Worm (Caenorhabditis elegans) whole organism, L4 larva: ENCODE results near the gene daf-12.

Source experiments
- D1046.2 ChIP-seq: fragments of 200-800 bp; sonication (Bioruptor generic); IDR thresholded peaks from 2 replicates; pipeline ENCODE4 v1.3.6; 2022; ENCODE audit warnings: missing genetic modification characterization, missing compliant biosample characterization
- F26F4.8 ChIP-seq: fragments of 200-800 bp; sonication (Bioruptor generic); conservative IDR thresholded peaks from 2 replicates; pipeline ENCODE4 v1.3.6; 2022; ENCODE audit warnings: missing genetic modification characterization, missing compliant biosample characterization
- R02D3.7 ChIP-seq: fragments of 150-350 bp; sonication (generic microtip); optimal IDR thresholded peaks from 3 replicates; lab custom pipeline; 2014; ENCODE audit warnings: missing biosample characterization, missing genetic modification characterization
- T20F7.1 ChIP-seq: fragments of 200-800 bp; sonication (Bioruptor generic); optimal IDR thresholded peaks from 2 replicates; lab custom pipeline; 2018; ENCODE audit warnings: mild to moderate bottlenecking, missing genetic modification characterization, missing compliant biosample characterization
- T26A8.4 ChIP-seq: fragments of 200-800 bp; sonication (Bioruptor generic); IDR thresholded peaks from 2 replicates; pipeline ENCODE4 v1.3.6; 2022; ENCODE audit warnings: missing genetic modification characterization, missing compliant biosample characterization
- Y48G9A.11 ChIP-seq: fragments of 200-800 bp; sonication (Bioruptor generic); IDR thresholded peaks from 2 replicates; pipeline ENCODE4 v1.3.6; 2022; ENCODE audit warnings: missing genetic modification reagents, missing genetic modification characterization, missing compliant biosample characterization
- Y5F2A.4 ChIP-seq: fragments of 200-800 bp; sonication (Bioruptor generic); optimal IDR thresholded peaks from 2 replicates; lab custom pipeline; 2018; ENCODE audit warnings: mild to moderate bottlenecking, missing genetic modification characterization, missing compliant biosample characterization
- aha-1 ChIP-seq: fragments of 150-350 bp; peaks from one replicate; lab custom pipeline; 2014; ENCODE audit warnings: missing biosample characterization, missing genetic modification characterization
- ama-1 ChIP-seq: fragments of 150-350 bp; optimal IDR thresholded peaks from 2 replicates; lab custom pipeline; 2014; ENCODE audit warnings: inconsistent platforms, mixed read lengths
- arid-1 ChIP-seq: fragments of 200-800 bp; sonication (Bioruptor generic); conservative IDR thresholded peaks from 2 replicates; pipeline ENCODE4 v1.3.6; 2022; ENCODE audit warnings: missing genetic modification reagents, missing genetic modification characterization, missing compliant biosample characterization
- ceh-62 ChIP-seq: sonication (generic microtip); optimal IDR thresholded peaks from 2 replicates; lab custom pipeline; 2017; ENCODE audit warnings: missing biosample characterization, missing genetic modification characterization
- cey-2 ChIP-seq: sonication (generic microtip); optimal IDR thresholded peaks from 3 replicates; lab custom pipeline; 2017; ENCODE audit warnings: missing genetic modification characterization, mild to moderate bottlenecking, missing compliant biosample characterization, antibody characterized with exemption, borderline replicate concordance; ENCODE audit not compliant: insufficient read depth
- daf-12 ChIP-seq: fragments of 150-350 bp; optimal IDR thresholded peaks from 2 replicates; lab custom pipeline; 2014; ENCODE audit warnings: missing biosample characterization, missing genetic modification reagents, missing genetic modification characterization
- daf-16 ChIP-seq, 3 experiments: sonication (generic microtip); optimal IDR thresholded peaks; 2 replicates each; lab custom pipeline; 2016 to 2017; ENCODE audit warnings: missing genetic modification characterization in 3 of 3, missing genetic modification reagents in 3 of 3, mild to moderate bottlenecking in 2 of 3, missing compliant biosample characterization in 2 of 3, missing biosample characterization in 1 of 3, moderate library complexity in 1 of 3
- daf-19 ChIP-seq: fragments of 200-800 bp; sonication (Bioruptor generic); conservative IDR thresholded peaks from 2 replicates; pipeline ENCODE4 v1.3.6; 2022; ENCODE audit warnings: missing genetic modification characterization, missing compliant biosample characterization
- daf-8 ChIP-seq: fragments of 200-800 bp; sonication (Bioruptor generic); IDR thresholded peaks from 2 replicates; pipeline ENCODE4 v1.3.6; 2022; ENCODE audit warnings: missing genetic modification characterization, missing compliant biosample characterization
- duxl-1 ChIP-seq: sonication (generic microtip); optimal IDR thresholded peaks from 2 replicates; lab custom pipeline; 2016; ENCODE audit warnings: mild to moderate bottlenecking, missing genetic modification characterization, moderate library complexity, missing compliant biosample characterization; ENCODE audit not compliant: poor library complexity
- egl-43 ChIP-seq: fragments of 200-800 bp; sonication (Bioruptor generic); IDR thresholded peaks from 2 replicates; pipeline ENCODE4 v1.3.6; 2022; ENCODE audit warnings: missing genetic modification reagents, missing genetic modification characterization, missing compliant biosample characterization
- fkh-10 ChIP-seq: fragments of 150-350 bp; optimal IDR thresholded peaks from 2 replicates; lab custom pipeline; 2014; ENCODE audit warnings: missing biosample characterization, missing genetic modification reagents, missing genetic modification characterization
- fos-1 ChIP-seq: fragments of 150-350 bp; optimal IDR thresholded peaks from 2 replicates; lab custom pipeline; 2014; ENCODE audit warnings: missing biosample characterization, missing genetic modification characterization
- hlh-11 ChIP-seq: fragments of 200-800 bp; sonication (Bioruptor generic); optimal IDR thresholded peaks from 2 replicates; lab custom pipeline; 2018; ENCODE audit warnings: mild to moderate bottlenecking, missing genetic modification characterization, missing compliant biosample characterization
- hlh-30 ChIP-seq: sonication (generic microtip); optimal IDR thresholded peaks from 2 replicates; lab custom pipeline; 2017; ENCODE audit warnings: antibody characterized with exemption, mild to moderate bottlenecking, missing genetic modification characterization, missing compliant biosample characterization; ENCODE audit not compliant: insufficient read depth
- jun-1 ChIP-seq: fragments of 150-350 bp; optimal IDR thresholded peaks from 2 replicates; lab custom pipeline; 2014; ENCODE audit warnings: missing biosample characterization, missing genetic modification reagents, missing genetic modification characterization
- lin-1 ChIP-seq: fragments of 200-800 bp; sonication (Bioruptor generic); IDR thresholded peaks from 2 replicates; pipeline ENCODE4 v1.3.6; 2022; ENCODE audit warnings: missing genetic modification reagents, missing genetic modification characterization, missing compliant biosample characterization
- lin-38 ChIP-seq: fragments of 200-800 bp; sonication (Bioruptor generic); IDR thresholded peaks from 2 replicates; pipeline ENCODE4 v1.3.6; 2022; ENCODE audit warnings: missing genetic modification reagents, missing genetic modification characterization, missing compliant biosample characterization
- madf-5 ChIP-seq, 2 experiments: fragments of 200-800 bp; sonication (Bioruptor generic); IDR thresholded peaks; 2 replicates each; pipeline ENCODE4 v1.3.6; 2022; ENCODE audit warnings: missing compliant biosample characterization in 2 of 2, missing genetic modification characterization in 2 of 2
- mdl-1 ChIP-seq, 2 experiments: fragments of 150-350 bp in 1 of 2; sonication (generic microtip) in 1 of 2; optimal IDR thresholded peaks; 2 replicates each; lab custom pipeline; 2014 to 2017; ENCODE audit warnings: missing biosample characterization in 2 of 2, missing genetic modification characterization in 2 of 2
- mep-1 ChIP-seq: fragments of 150-350 bp; sonication (generic microtip); optimal IDR thresholded peaks from 3 replicates; lab custom pipeline; 2014; ENCODE audit warnings: missing biosample characterization, missing genetic modification characterization
- mxl-3 ChIP-seq: fragments of 200-800 bp; sonication (Bioruptor generic); optimal IDR thresholded peaks from 2 replicates; lab custom pipeline; 2018; ENCODE audit warnings: mild to moderate bottlenecking, missing genetic modification characterization, missing compliant biosample characterization
- nhr-111 ChIP-seq: fragments of 200-800 bp; sonication (Bioruptor generic); optimal IDR thresholded peaks from 2 replicates; lab custom pipeline; 2018; ENCODE audit warnings: mild to moderate bottlenecking, missing genetic modification characterization, missing compliant biosample characterization
- nhr-237 ChIP-seq: sonication (generic microtip); optimal IDR thresholded peaks from 2 replicates; lab custom pipeline; 2017; ENCODE audit warnings: missing biosample characterization, missing genetic modification characterization
- nhr-28 ChIP-seq: fragments of 150-350 bp; optimal IDR thresholded peaks from 2 replicates; lab custom pipeline; 2014; ENCODE audit warnings: missing biosample characterization, missing genetic modification characterization
- nhr-41 ChIP-seq: fragments of 200-800 bp; sonication (Bioruptor generic); IDR thresholded peaks from 2 replicates; pipeline ENCODE4 v1.3.6; 2022; ENCODE audit warnings: missing genetic modification reagents, missing genetic modification characterization, missing compliant biosample characterization
- nhr-6 ChIP-seq: fragments of 150-350 bp; optimal IDR thresholded peaks from 2 replicates; lab custom pipeline; 2014; ENCODE audit warnings: missing biosample characterization, missing genetic modification characterization
- nhr-76 ChIP-seq: fragments of 150-350 bp; optimal IDR thresholded peaks from 2 replicates; lab custom pipeline; 2014; ENCODE audit warnings: missing biosample characterization, missing genetic modification characterization
- pqm-1 ChIP-seq: sonication (generic microtip); optimal IDR thresholded peaks from 2 replicates; lab custom pipeline; 2017; ENCODE audit warnings: missing biosample characterization, missing genetic modification characterization
- rbr-2 ChIP-seq: sonication (generic microtip); optimal IDR thresholded peaks from 2 replicates; lab custom pipeline; 2016; ENCODE audit warnings: missing genotype, missing genetic modification characterization, missing compliant biosample characterization
- sdz-12 ChIP-seq: fragments of 200-800 bp; sonication (Bioruptor generic); optimal IDR thresholded peaks from 2 replicates; lab custom pipeline; 2018; ENCODE audit warnings: mild to moderate bottlenecking, missing genetic modification characterization, missing compliant biosample characterization
- set-16 ChIP-seq: fragments of 200-800 bp; sonication (Bioruptor generic); IDR thresholded peaks from 2 replicates; pipeline ENCODE4 v1.3.6; 2022; ENCODE audit warnings: missing genetic modification reagents, missing genetic modification characterization, missing compliant biosample characterization
- skn-1 ChIP-seq: fragments of 150-350 bp; optimal IDR thresholded peaks from 2 replicates; lab custom pipeline; 2014; ENCODE audit warnings: missing biosample characterization, missing genetic modification characterization
- spr-3 ChIP-seq: fragments of 200-800 bp; sonication (Bioruptor generic); optimal IDR thresholded peaks from 2 replicates; lab custom pipeline; 2018; ENCODE audit warnings: mild to moderate bottlenecking, missing genetic modification characterization, missing compliant biosample characterization
- tag-97 ChIP-seq: fragments of 200-800 bp; sonication (Bioruptor generic); IDR thresholded peaks from 2 replicates; pipeline ENCODE4 v1.3.6; 2022; ENCODE audit warnings: missing genetic modification characterization, missing compliant biosample characterization
- unc-39 ChIP-seq: sonication (generic microtip); optimal IDR thresholded peaks from 2 replicates; lab custom pipeline; 2017; ENCODE audit warnings: missing biosample characterization, missing genetic modification characterization
- vab-7 ChIP-seq: fragments of 200-800 bp; sonication (Bioruptor generic); IDR thresholded peaks from 2 replicates; pipeline ENCODE4 v1.3.6; 2022; ENCODE audit warnings: missing genetic modification reagents, missing genetic modification characterization, missing compliant biosample characterization
- zag-1 ChIP-seq: fragments of 150-350 bp; optimal IDR thresholded peaks from 2 replicates; lab custom pipeline; 2014; ENCODE audit warnings: missing biosample characterization, missing genetic modification characterization
- zfp-2 ChIP-seq: sonication (generic microtip); optimal IDR thresholded peaks from 2 replicates; lab custom pipeline; 2016; ENCODE audit warnings: mild to moderate bottlenecking, missing genetic modification characterization, missing compliant biosample characterization
- zip-11 ChIP-seq: fragments of 200-800 bp; sonication (Bioruptor generic); IDR thresholded peaks from 2 replicates; pipeline ENCODE4 v1.3.6; 2022; ENCODE audit warnings: missing genetic modification characterization, missing compliant biosample characterization
- zip-2 ChIP-seq: fragments of 150-350 bp; optimal IDR thresholded peaks from 2 replicates; lab custom pipeline; 2014; ENCODE audit warnings: missing biosample characterization, missing genetic modification characterization
- ztf-11 ChIP-seq: fragments of 150-350 bp; optimal IDR thresholded peaks from 2 replicates; lab custom pipeline; 2014; ENCODE audit warnings: missing biosample characterization, missing genetic modification characterization
- ztf-7 ChIP-seq: fragments of 150-350 bp; optimal IDR thresholded peaks from 2 replicates; lab custom pipeline; 2014; ENCODE audit warnings: missing biosample characterization, missing genetic modification characterization

Gene daf-12

DNA sequence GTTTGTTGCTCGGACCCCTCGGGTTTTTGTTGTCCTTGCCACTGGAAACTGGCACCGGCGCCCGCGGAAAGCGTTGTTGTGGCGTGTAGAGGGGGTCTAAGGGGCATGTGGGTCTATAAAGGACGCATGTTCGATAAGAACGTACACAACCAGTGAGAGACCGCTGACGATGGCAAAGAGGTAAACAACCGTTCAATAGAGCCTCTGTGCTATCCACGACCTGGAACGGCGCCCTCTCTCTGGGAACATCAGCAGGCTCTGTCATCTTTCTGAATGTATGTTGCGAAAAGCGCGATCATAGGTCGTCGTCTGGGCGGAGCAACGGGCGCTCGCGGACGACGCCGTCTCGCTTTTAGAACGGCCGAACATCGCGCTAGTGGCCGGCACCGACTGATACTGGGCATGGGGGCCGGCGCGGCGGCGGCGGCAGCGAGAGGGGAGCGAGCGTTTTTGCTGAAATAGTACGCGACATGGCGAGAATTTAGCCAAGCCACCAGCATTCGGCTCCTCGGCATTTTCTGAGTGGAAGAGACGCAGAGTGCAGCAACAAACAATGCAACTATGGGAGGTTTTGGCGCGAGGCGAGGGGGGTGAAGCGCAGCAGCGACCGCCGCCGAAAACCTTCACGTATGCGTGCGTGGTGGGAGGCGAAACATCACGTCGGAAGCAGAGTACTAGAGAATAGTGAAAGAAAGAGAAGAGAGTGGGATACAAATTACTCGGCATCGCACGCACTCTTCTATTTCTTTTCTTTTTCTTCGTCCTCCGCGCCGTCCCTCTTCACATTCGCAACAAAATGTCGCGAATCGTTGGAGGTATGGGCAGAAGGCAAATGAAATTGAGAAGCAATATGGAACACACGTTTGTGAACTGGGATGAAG, 1.6 kb downstream of the daf-12 start (continued):
- peak; percentile 54; the same call in 1 of the 2 replicates for TF ChIP-seq arid-1 (GFP tag; lab: Robert Waterston, UW)
- no peak for TF ChIP-seq ztf-11 (tag; lab: Kevin White, UChicago)
- TF ChIP-seq ceh-62 (tag; lab: Kevin White, UChicago) = no peak
- TF ChIP-seq T20F7.1 (GFP tag; lab: Kevin White, UChicago) = peak; percentile 3
- TF ChIP-seq tag-97 = peak; percentile 78; the same call in 1 of the 2 replicates
- peak; percentile 93 for TF ChIP-seq rbr-2 (tag; lab: Kevin White, UChicago)
- TF ChIP-seq daf-8 = no peak
- TF ChIP-seq zfp-2 (tag; lab: Kevin White, UChicago) = no peak
- peak; percentile 84 for TF ChIP-seq hlh-30 (tag; lab: Kevin White, UChicago)
- TF ChIP-seq daf-19 (GFP tag; lab: Robert Waterston, UW) = no peak
- no peak for TF ChIP-seq Y48G9A.11
- TF ChIP-seq skn-1 (tag; lab: Kevin White, UChicago) = no peak
- peak; percentile 84 for TF ChIP-seq lin-1 (GFP tag; lab: Robert Waterston, UW)
- no peak for TF ChIP-seq nhr-111
- TF ChIP-seq sdz-12 = no peak
- peak; percentile 76; the same call in 1 of the 2 replicates for TF ChIP-seq egl-43 (GFP tag; lab: Robert Waterston, UW)
- peak; percentile 47 to 81 for TF ChIP-seq daf-16 (GFP tag; optimal IDR thresholded peaks at IDR 0.05; lab: Kevin White, UChicago)
- TF ChIP-seq daf-16 (tag; optimal IDR thresholded peaks at IDR 0.05; lab: Kevin White, UChicago) = peak; percentile 60
- no peak for TF ChIP-seq nhr-76
- peak; percentile 100 for TF ChIP-seq aha-1 (tag; lab: Kevin White, UChicago)
- TF ChIP-seq mep-1 = peak; percentile 92
- TF ChIP-seq mxl-3 = peak; percentile 85
- no peak for TF ChIP-seq fos-1 (tag; lab: Kevin White, UChicago)
- TF ChIP-seq vab-7 = no peak
- TF ChIP-seq zip-2 (tag; lab: Kevin White, UChicago) = no peak
- no peak for TF ChIP-seq unc-39
- TF ChIP-seq daf-12 (tag; lab: Kevin White, UChicago) = no peak
- TF ChIP-seq fkh-10 (GFP tag; lab: Kevin White, UChicago) = peak; percentile 22
- peak; percentile 96 for TF ChIP-seq hlh-11 (tag; lab: Kevin White, UChicago)
- TF ChIP-seq Y5F2A.4 (GFP tag; lab: Kevin White, UChicago) = no peak
- TF ChIP-seq lin-38 (GFP tag; lab: Robert Waterston, UW) = peak; percentile 54
- no peak for TF ChIP-seq cey-2 (tag; lab: Kevin White, UChicago)
- TF ChIP-seq nhr-6 = peak; percentile 25
- TF ChIP-seq zip-11 (GFP tag; lab: Robert Waterston, UW) = no peak
- TF ChIP-seq nhr-237 (tag; lab: Kevin White, UChicago) = peak; percentile 39
- peak; percentile 2 for TF ChIP-seq duxl-1 (tag; lab: Kevin White, UChicago)
- TF ChIP-seq set-16 = peak; percentile 99
- TF ChIP-seq ama-1 (lab: Kevin White, UChicago) = peak; percentile 22
- TF ChIP-seq nhr-41 (GFP tag; lab: Robert Waterston, UW) = 0 out of 2 replicates have a peak, but pooled peaks have one; percentile 18
- TF ChIP-seq zag-1 (tag; lab: Kevin White, UChicago) = peak; percentile 21
- no peak for TF ChIP-seq F26F4.8
- TF ChIP-seq nhr-28 = peak; percentile 75
- no peak for TF ChIP-seq ztf-7 (tag; lab: Kevin White, UChicago)
- peak; percentile 68 to 90 for TF ChIP-seq mdl-1 (tag; optimal IDR thresholded peaks at IDR 0.05; lab: Kevin White, UChicago)
- TF ChIP-seq R02D3.7 (tag; lab: Kevin White, UChicago) = no peak
- peak; percentile 65 for TF ChIP-seq T26A8.4 (GFP tag; lab: Robert Waterston, UW)
- no peak for TF ChIP-seq madf-5 (GFP tag; IDR thresholded peaks at IDR 0.05; lab: Robert Waterston, UW)
- TF ChIP-seq pqm-1 = peak; percentile 64
- no peak for TF ChIP-seq D1046.2 (GFP tag; lab: Robert Waterston, UW)
- TF ChIP-seq jun-1 = no peak
- no peak for TF ChIP-seq spr-3 (GFP tag; lab: Kevin White, UChicago)
